Fruit fly (Drosophila melanogaster): ENCODE data around the gene CG32263.

CG32263 gene

dm6 chr3L:3852842-3853241, 41.9 kb upstream of the CG32263 start (continued):
- TF ChIP-seq CG7271 (tag; optimal IDR thresholded peaks at IDR 0.05) (no peak), CG9727 (GFP tag; optimal IDR thresholded peaks at IDR 0.05) (peak; percentile 31), crc (GFP tag; optimal IDR thresholded peaks at IDR 0.05) (no peak), Drgx (GFP tag; IDR thresholded peaks at IDR 0.05) (peak; percentile 37; the same call in 1 of the 2 replicates), ro (GFP tag; IDR thresholded peaks at IDR 0.05) (peak; percentile 30; the same call in 1 of the 2 replicates), p53 (GFP tag; optimal IDR thresholded peaks at IDR 0.05) (no peak), CG8765 (GFP tag; IDR thresholded peaks at IDR 0.05) (no peak; the same call in 1 of the 2 replicates), Oli (tag; optimal IDR thresholded peaks at IDR 0.05) (peak; percentile 75), jigr1 (GFP tag; IDR thresholded peaks at IDR 0.05) (0 out of 3 replicates have a peak, but pooled peaks have one; percentile 36), tll (GFP tag; optimal IDR thresholded peaks at IDR 0.05) (no peak), lab (GFP tag; optimal IDR thresholded peaks at IDR 0.05) (no peak), CG33557 (GFP tag; optimal IDR thresholded peaks at IDR 0.05) (peak; percentile 60), ac (GFP tag; optimal IDR thresholded peaks at IDR 0.05) (no peak), NFAT (GFP tag; IDR thresholded peaks at IDR 0.05) (no peak), CG17385 (GFP tag; optimal IDR thresholded peaks at IDR 0.05) (peak; percentile 46), dmrt99B (tag; optimal IDR thresholded peaks at IDR 0.05) (peak; percentile 49), croc (GFP tag; conservative IDR thresholded peaks at IDR 0.05) (peak; percentile 58), Dref (GFP tag; IDR thresholded peaks at IDR 0.05) (no peak), CG8944 (GFP tag; optimal IDR thresholded peaks at IDR 0.05) (peak; percentile 49), CG34422 (GFP tag; IDR thresholded peaks at IDR 0.05) (peak; percentile 13; the same call in 2 of the 3 replicates), CG17568 (GFP tag; optimal IDR thresholded peaks at IDR 0.05) (peak; percentile 6), CG14860 (GFP tag; IDR thresholded peaks at IDR 0.05; ENCODE audit: partially characterized antibody) (no peak), Side (GFP tag; optimal IDR thresholded peaks at IDR 0.05) (no peak), CG17359 (tag; optimal IDR thresholded peaks at IDR 0.05) (peak; percentile 18), Hr3 (GFP tag; optimal IDR thresholded peaks at IDR 0.05) (peak; percentile 18), Rx (GFP tag; IDR thresholded peaks at IDR 0.05) (peak; percentile 49; the same call in 1 of the 2 replicates), pnt (GFP tag; optimal IDR thresholded peaks at IDR 0.05) (peak; percentile 42), Hand (GFP tag; optimal IDR thresholded peaks at IDR 0.05) (no peak), Sox102F (GFP tag; optimal IDR thresholded peaks at IDR 0.05) (peak; percentile 86), gro (GFP tag; optimal IDR thresholded peaks at IDR 0.05) (no peak), Trl (optimal IDR thresholded peaks at IDR 0.05) (no peak), Trl (GFP tag; optimal IDR thresholded peaks at IDR 0.05) (peak; percentile 1), chif (GFP tag; optimal IDR thresholded peaks at IDR 0.05) (peak; percentile 66 to 81), CG15073 (GFP tag; optimal IDR thresholded peaks at IDR 0.05) (no peak), Xrp1 (GFP tag; IDR thresholded peaks at IDR 0.05) (peak; percentile 71), CG10431 (GFP tag; optimal IDR thresholded peaks at IDR 0.05) (no peak), ase (GFP tag; IDR thresholded peaks at IDR 0.05) (0 out of 3 replicates have a peak, but pooled peaks have one; percentile 34), CG2199 (GFP tag; IDR thresholded peaks at IDR 0.05) (no peak), CG31388 (GFP tag; optimal IDR thresholded peaks at IDR 0.05) (no peak), HLH4C (GFP tag; IDR thresholded peaks at IDR 0.05; ENCODE audit: partially characterized antibody) (no peak), odd (GFP tag; optimal IDR thresholded peaks at IDR 0.05) (no peak), E2f1 (GFP tag; IDR thresholded peaks at IDR 0.05) (peak; percentile 14; the same call in 1 of the 2 replicates), kni (GFP tag; optimal IDR thresholded peaks at IDR 0.05) (no peak), nom (GFP tag; optimal IDR thresholded peaks at IDR 0.05) (peak; percentile 23), wek (GFP tag; optimal IDR thresholded peaks at IDR 0.05) (no peak), az2 (GFP tag; optimal IDR thresholded peaks at IDR 0.05) (peak; percentile 80), Meics (GFP tag; optimal IDR thresholded peaks at IDR 0.05) (no peak), H15 (GFP tag; IDR thresholded peaks at IDR 0.05) (peak; percentile 49; the same call in 1 of the 3 replicates), CG8359 (GFP tag; optimal IDR thresholded peaks at IDR 0.05; ENCODE audit: borderline replicate concordance) (no peak), Ravus (GFP tag; IDR thresholded peaks at IDR 0.05) (no peak), zen (tag; optimal IDR thresholded peaks at IDR 0.05) (peak; percentile 35)

Measured in whole organism, embryonic.